Worm (Caenorhabditis elegans) whole organism, L2 larva: Measurements from ENCODE around the gene cest-6.

Source experiments
- ZK546.5 ChIP-seq: sonication (generic microtip); optimal IDR thresholded peaks from 2 replicates; lab custom pipeline; 2017; ENCODE audit warnings: missing biosample characterization, missing genetic modification characterization
- aly-2 ChIP-seq: fragments of 150-350 bp; optimal IDR thresholded peaks from 2 replicates; lab custom pipeline; 2014; ENCODE audit warnings: missing biosample characterization, missing genetic modification characterization
- ama-1 ChIP-seq: fragments of 150-350 bp; optimal IDR thresholded peaks from 2 replicates; lab custom pipeline; 2018; ENCODE audit warnings: inconsistent platforms
- ceh-82 ChIP-seq: fragments of 150-350 bp; optimal IDR thresholded peaks from 2 replicates; lab custom pipeline; 2014; ENCODE audit warnings: missing biosample characterization, missing genetic modification characterization
- egl-27 ChIP-seq: sonication (generic microtip); optimal IDR thresholded peaks from 3 replicates; lab custom pipeline; 2017; ENCODE audit warnings: missing biosample characterization, missing genetic modification reagents, missing genetic modification characterization
- elt-3 ChIP-seq: sonication (generic microtip); optimal IDR thresholded peaks from 2 replicates; lab custom pipeline; 2017; ENCODE audit warnings: missing biosample characterization, missing genetic modification characterization
- lin-39 ChIP-seq: fragments of 150-350 bp; optimal IDR thresholded peaks from 2 replicates; lab custom pipeline; 2014; ENCODE audit warnings: missing biosample characterization, missing genetic modification reagents, missing genetic modification characterization
- nhr-21 ChIP-seq: fragments of 150-350 bp; optimal IDR thresholded peaks from 2 replicates; lab custom pipeline; 2014; ENCODE audit warnings: missing biosample characterization, missing genetic modification characterization
- nhr-237 ChIP-seq: fragments of 150-350 bp; optimal IDR thresholded peaks from 2 replicates; lab custom pipeline; 2014; ENCODE audit warnings: missing biosample characterization, missing genetic modification characterization
- peb-1 ChIP-seq: fragments of 150-350 bp; optimal IDR thresholded peaks from 2 replicates; lab custom pipeline; 2014; ENCODE audit warnings: missing biosample characterization, missing genetic modification characterization
- skn-1 ChIP-seq: sonication (generic microtip); optimal IDR thresholded peaks from 2 replicates; lab custom pipeline; 2017; ENCODE audit warnings: missing biosample characterization, missing genetic modification characterization
- sma-3 ChIP-seq: sonication (generic microtip); optimal IDR thresholded peaks from 2 replicates; lab custom pipeline; 2016; ENCODE audit warnings: missing genetic modification reagents, missing genetic modification characterization, missing compliant biosample characterization
- snpc-4 ChIP-seq: fragments of 150-350 bp; optimal IDR thresholded peaks from 2 replicates; lab custom pipeline; 2014; ENCODE audit warnings: missing biosample characterization, missing genetic modification characterization
- unc-62 ChIP-seq: fragments of 150-350 bp; optimal IDR thresholded peaks from 2 replicates; lab custom pipeline; 2014; ENCODE audit warnings: missing biosample characterization, missing genetic modification reagents, missing genetic modification characterization

DNA sequence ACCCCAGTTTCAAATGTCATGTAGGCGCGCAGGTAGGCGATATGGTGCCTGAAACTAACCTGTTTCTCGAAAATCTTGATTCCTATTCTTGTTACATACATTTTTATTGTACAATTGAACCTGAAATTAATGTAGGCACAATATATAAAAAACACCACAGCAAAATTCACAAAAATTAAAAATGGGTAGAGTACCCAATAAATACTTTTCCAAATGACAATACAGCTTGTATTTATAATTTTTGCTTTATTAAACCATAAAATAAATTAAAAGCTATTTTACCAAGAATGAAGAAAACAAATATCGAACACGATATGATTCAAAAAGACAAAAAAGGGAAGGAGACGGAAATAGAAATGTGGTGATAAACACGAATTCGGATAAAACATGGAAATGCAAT lies 45.0 kb downstream of the cest-6 start, which contains the start of gene tre-2:
- TF ChIP-seq elt-3 (tag; lab: Kevin White, UChicago) (no peak), nhr-237 (tag; lab: Kevin White, UChicago) (no peak), ZK546.5 (no peak), aly-2 (no peak), lin-39 (tag; lab: Kevin White, UChicago) (no peak), snpc-4 (tag; lab: Kevin White, UChicago) (no peak), skn-1 (tag; lab: Kevin White, UChicago) (no peak), egl-27 (tag; lab: Kevin White, UChicago) (no peak), ama-1 (no peak), nhr-21 (tag; lab: Kevin White, UChicago) (no peak), peb-1 (tag; lab: Kevin White, UChicago) (no peak), sma-3 (GFP tag; lab: Kevin White, UChicago) (no peak), ceh-82 (tag; lab: Kevin White, UChicago) (no peak), unc-62 (no peak)
